Fruit fly (Drosophila melanogaster) whole organism, embryonic: Measurements from ENCODE around the gene Ugt37C2.

Source experiments
- Adf1 ChIP-seq: fragments of 200-800 bp; sonication (Bioruptor generic); IDR thresholded peaks from 2 replicates; pipeline ENCODE4 v1.3.6; 2022; ENCODE audit warnings: missing biosample characterization, missing genetic modification characterization
- Atf3 ChIP-seq: fragments of 200-800 bp; sonication (Bioruptor generic); optimal IDR thresholded peaks from 3 replicates; lab custom pipeline; 2016; ENCODE audit warnings: missing biosample characterization, missing genetic modification characterization
- CG10431 ChIP-seq: fragments of 200-800 bp; sonication (Bioruptor generic); optimal IDR thresholded peaks from 3 replicates; lab custom pipeline; 2018; ENCODE audit warnings: missing biosample characterization, mild to moderate bottlenecking, missing genetic modification characterization
- CG11456 ChIP-seq: fragments of 200-800 bp; sonication (Bioruptor generic); IDR thresholded peaks from 3 replicates; pipeline ENCODE4 v1.3.6; 2022; ENCODE audit warnings: missing biosample characterization, missing genetic modification characterization
- CG16779 ChIP-seq: fragments of 200-800 bp; sonication (Bioruptor generic); IDR thresholded peaks from 2 replicates; pipeline ENCODE4 v1.3.6; 2022; ENCODE audit warnings: missing biosample characterization, missing genetic modification characterization
- CG17912 ChIP-seq: fragments of 200-800 bp; sonication (Bioruptor generic); optimal IDR thresholded peaks from 2 replicates; lab custom pipeline; 2018; ENCODE audit warnings: missing biosample characterization, mild to moderate bottlenecking, missing genetic modification characterization
- CG18011 ChIP-seq: fragments of 200-800 bp; sonication (Bioruptor generic); optimal IDR thresholded peaks from 2 replicates; lab custom pipeline; 2017; ENCODE audit warnings: missing biosample characterization, missing genetic modification characterization, mild to moderate bottlenecking, moderate library complexity, missing genotype
- CG18764 ChIP-seq: fragments of 200-800 bp; sonication (Bioruptor generic); optimal IDR thresholded peaks from 3 replicates; lab custom pipeline; 2016; ENCODE audit warnings: missing biosample characterization, missing genetic modification characterization
- CG30403 ChIP-seq: fragments of 200-800 bp; sonication (Bioruptor generic); optimal IDR thresholded peaks from 3 replicates; lab custom pipeline; 2016; ENCODE audit warnings: missing biosample characterization, missing genetic modification characterization
- CG3065 ChIP-seq: fragments of 200-800 bp; sonication (Bioruptor generic); optimal IDR thresholded peaks from 2 replicates; lab custom pipeline; 2016; ENCODE audit warnings: missing biosample characterization, missing genetic modification characterization
- CG33557 ChIP-seq: fragments of 200-800 bp; sonication (Bioruptor generic); optimal IDR thresholded peaks from 2 replicates; lab custom pipeline; 2019; ENCODE audit warnings: missing biosample characterization, mild to moderate bottlenecking, missing genetic modification characterization, moderate library complexity
- CG3847 ChIP-seq: fragments of 200-800 bp; sonication (Bioruptor generic); IDR thresholded peaks from 2 replicates; pipeline ENCODE4 v1.3.6; 2022; ENCODE audit warnings: missing biosample characterization, missing genetic modification characterization
- CG7745 ChIP-seq: fragments of 200-800 bp; sonication (Bioruptor generic); optimal IDR thresholded peaks from 2 replicates; lab custom pipeline; 2018; ENCODE audit warnings: missing biosample characterization, mild to moderate bottlenecking, missing genetic modification characterization, moderate library complexity
- CG7786 ChIP-seq: fragments of 200-800 bp; sonication (Bioruptor generic); optimal IDR thresholded peaks from 2 replicates; lab custom pipeline; 2016; ENCODE audit warnings: missing biosample characterization, missing genetic modification characterization
- CG8089 ChIP-seq: fragments of 200-800 bp; sonication (Bioruptor generic); optimal IDR thresholded peaks from 3 replicates; lab custom pipeline; 2016; ENCODE audit warnings: missing biosample characterization, missing genetic modification characterization
- CG8290 ChIP-seq, 3 experiments: fragments of 200-800 bp; sonication (Bioruptor generic); optimal IDR thresholded peaks; 2 replicates each; lab custom pipeline; 2016 to 2019; ENCODE audit warnings: missing biosample characterization in 3 of 3, missing genetic modification characterization in 3 of 3, mild to moderate bottlenecking in 2 of 3, moderate library complexity in 1 of 3
- CG9932 ChIP-seq: fragments of 200-800 bp; sonication (Bioruptor generic); IDR thresholded peaks from 2 replicates; pipeline ENCODE4 v1.3.6; 2022; ENCODE audit warnings: missing biosample characterization, missing genetic modification characterization
- Doc2 ChIP-seq: fragments of 200-800 bp; sonication (Bioruptor generic); IDR thresholded peaks from 2 replicates; pipeline ENCODE4 v1.3.6; 2022; ENCODE audit warnings: missing biosample characterization, missing genetic modification characterization
- Ets65A ChIP-seq: fragments of 200-800 bp; sonication (Bioruptor generic); peaks from one replicate; lab custom pipeline; 2016; ENCODE audit warnings: missing biosample characterization, missing genetic modification characterization
- GATAe ChIP-seq: fragments of 200-800 bp; sonication (Bioruptor generic); conservative IDR thresholded peaks from 2 replicates; pipeline ENCODE4 v1.3.6; 2022; ENCODE audit warnings: missing biosample characterization, missing genetic modification characterization
- HHEX ChIP-seq: fragments of 200-800 bp; sonication (Bioruptor generic); optimal IDR thresholded peaks from 3 replicates; lab custom pipeline; 2017; ENCODE audit warnings: missing biosample characterization, mild to moderate bottlenecking, missing genetic modification characterization, missing genetic modification reagents
- Med ChIP-seq: fragments of 200-800 bp; sonication (Bioruptor generic); peaks from one replicate; lab custom pipeline; 2016; ENCODE audit warnings: missing biosample characterization, missing genetic modification characterization, mild to moderate bottlenecking, inconsistent platforms, moderate library complexity
- Rfx ChIP-seq: fragments of 200-800 bp; sonication (Bioruptor generic); IDR thresholded peaks from 2 replicates; pipeline ENCODE4 v1.3.6; 2022; ENCODE audit warnings: missing biosample characterization, missing genetic modification characterization
- Sox100B ChIP-seq: fragments of 200-800 bp; sonication (Bioruptor generic); optimal IDR thresholded peaks from 3 replicates; lab custom pipeline; 2018; ENCODE audit warnings: missing biosample characterization, mild to moderate bottlenecking, missing genetic modification characterization
- Taf1 ChIP-seq: fragments of 200-800 bp; sonication (Bioruptor generic); IDR thresholded peaks from 2 replicates; pipeline ENCODE4 v1.3.6; 2022; ENCODE audit warnings: missing biosample characterization, missing genetic modification characterization
- ato ChIP-seq: fragments of 200-800 bp; sonication (Bioruptor generic); IDR thresholded peaks from 2 replicates; pipeline ENCODE4 v1.3.6; 2022; ENCODE audit warnings: missing biosample characterization, missing genetic modification characterization; ENCODE audit not compliant: partially characterized antibody
- cas ChIP-seq: fragments of 200-800 bp; sonication (Bioruptor generic); IDR thresholded peaks from 2 replicates; pipeline ENCODE4 v1.3.6; 2022; ENCODE audit warnings: missing biosample characterization, missing genetic modification characterization
- chif ChIP-seq, 2 experiments: fragments of 200-800 bp; sonication (Bioruptor generic); optimal IDR thresholded peaks; 3 replicates each; lab custom pipeline; 2016; ENCODE audit warnings: missing biosample characterization in 2 of 2, missing genetic modification characterization in 2 of 2
- crol ChIP-seq: fragments of 200-800 bp; sonication (Bioruptor generic); IDR thresholded peaks from 2 replicates; pipeline ENCODE4 v1.3.6; 2022; ENCODE audit warnings: missing biosample characterization, missing genetic modification characterization
- dati ChIP-seq: fragments of 200-800 bp; sonication (Bioruptor generic); IDR thresholded peaks from 2 replicates; pipeline ENCODE4 v1.3.6; 2022; ENCODE audit warnings: missing biosample characterization, missing genetic modification characterization
- fd3F ChIP-seq: fragments of 200-800 bp; sonication (Bioruptor generic); optimal IDR thresholded peaks from 2 replicates; lab custom pipeline; 2018; ENCODE audit warnings: missing biosample characterization, mild to moderate bottlenecking, missing genetic modification characterization, moderate library complexity
- fru ChIP-seq: fragments of >200 bp; optimal IDR thresholded peaks from 2 replicates; lab custom pipeline; 2017
- gce ChIP-seq: fragments of 200-800 bp; sonication (Bioruptor generic); IDR thresholded peaks from 3 replicates; pipeline ENCODE4 v1.3.6; 2022; ENCODE audit warnings: missing biosample characterization, missing genetic modification characterization
- gcm ChIP-seq: fragments of 200-800 bp; sonication (Bioruptor generic); optimal IDR thresholded peaks from 2 replicates; lab custom pipeline; 2019; ENCODE audit warnings: missing biosample characterization, mild to moderate bottlenecking, missing genetic modification characterization, moderate library complexity
- gsb ChIP-seq: fragments of 200-800 bp; sonication (Bioruptor generic); IDR thresholded peaks from 2 replicates; pipeline ENCODE4 v1.3.6; 2022; ENCODE audit warnings: missing biosample characterization, missing genetic modification characterization
- h ChIP-seq: fragments of >200 bp; optimal IDR thresholded peaks from 2 replicates; lab custom pipeline; 2017
- hb ChIP-seq: fragments of 200-800 bp; sonication (Bioruptor generic); IDR thresholded peaks from 3 replicates; pipeline ENCODE4 v1.3.6; 2022; ENCODE audit warnings: missing biosample characterization, missing genetic modification characterization; ENCODE audit not compliant: partially characterized antibody
- lab ChIP-seq: fragments of 200-800 bp; sonication (Bioruptor generic); optimal IDR thresholded peaks from 3 replicates; lab custom pipeline; 2017; ENCODE audit warnings: missing biosample characterization, missing genetic modification characterization, mild to moderate bottlenecking, moderate library complexity, missing genetic modification reagents
- lov ChIP-seq, 2 experiments: fragments of 200-800 bp in 1 of 2; fragments of >200 bp in 1 of 2; sonication (Bioruptor generic) in 1 of 2; IDR thresholded peaks in 1 of 2; optimal IDR thresholded peaks in 1 of 2; 2 replicates in 1 of 2; 3 replicates in 1 of 2; pipeline versions ENCODE4 v1.3.6 to Lab custom; 2017 to 2022; ENCODE audit warnings: missing biosample characterization in 1 of 2, missing genetic modification characterization in 1 of 2
- mirr ChIP-seq: fragments of 200-800 bp; sonication (Bioruptor generic); optimal IDR thresholded peaks from 3 replicates; lab custom pipeline; 2018; ENCODE audit warnings: missing biosample characterization, mild to moderate bottlenecking, missing genetic modification characterization
- nerfin-1 ChIP-seq: fragments of 200-800 bp; sonication (Bioruptor generic); optimal IDR thresholded peaks from 3 replicates; lab custom pipeline; 2019; ENCODE audit warnings: missing biosample characterization, mild to moderate bottlenecking, missing genetic modification characterization, moderate library complexity
- nerfin-2 ChIP-seq: fragments of 200-800 bp; sonication (Bioruptor generic); IDR thresholded peaks from 2 replicates; pipeline ENCODE4 v1.3.6; 2022; ENCODE audit warnings: missing biosample characterization, missing genetic modification characterization; ENCODE audit not compliant: partially characterized antibody
- odd ChIP-seq: fragments of 200-800 bp; sonication (Bioruptor generic); optimal IDR thresholded peaks from 2 replicates; lab custom pipeline; 2017; ENCODE audit warnings: missing biosample characterization, mild to moderate bottlenecking, missing genetic modification characterization
- run ChIP-seq: fragments of 200-800 bp; sonication (Bioruptor generic); optimal IDR thresholded peaks from 3 replicates; lab custom pipeline; 2018; ENCODE audit warnings: missing biosample characterization, mild to moderate bottlenecking, missing genetic modification characterization
- sens ChIP-seq: fragments of 200-800 bp; sonication (Bioruptor generic); peaks from one replicate; lab custom pipeline; 2016; ENCODE audit warnings: missing biosample characterization, missing genetic modification characterization
- slou ChIP-seq: fragments of 200-800 bp; sonication (Bioruptor generic); optimal IDR thresholded peaks from 3 replicates; lab custom pipeline; 2016; ENCODE audit warnings: missing biosample characterization, missing genetic modification characterization
- sqz ChIP-seq: fragments of 200-800 bp; sonication (Bioruptor generic); optimal IDR thresholded peaks from 3 replicates; lab custom pipeline; 2018; ENCODE audit warnings: missing biosample characterization, mild to moderate bottlenecking, missing genetic modification characterization
- tna ChIP-seq: fragments of 200-800 bp; sonication (Bioruptor generic); IDR thresholded peaks from 2 replicates; pipeline ENCODE4 v1.3.6; 2022; ENCODE audit warnings: missing biosample characterization, missing genetic modification characterization; ENCODE audit not compliant: partially characterized antibody
- toy ChIP-seq: fragments of 200-800 bp; sonication (Bioruptor generic); IDR thresholded peaks from 2 replicates; pipeline ENCODE4 v1.3.6; 2022; ENCODE audit warnings: missing biosample characterization, missing genetic modification characterization
- trem ChIP-seq: fragments of 200-800 bp; optimal IDR thresholded peaks from 3 replicates; lab custom pipeline; 2019; ENCODE audit warnings: missing biosample characterization, mild to moderate bottlenecking, missing genetic modification characterization, moderate library complexity

The Ugt37C2 gene

dm6 chr2L:16761891-16762290, 32.1 kb upstream of the Ugt37C2 start (continued):
- TF ChIP-seq odd (GFP tag; lab: Kevin White, UChicago) = no peak
- 0 out of 3 replicates have a peak, but pooled peaks have one; percentile 27 for TF ChIP-seq gce (GFP tag; lab: Robert Waterston, UW)
- no peak for TF ChIP-seq lov (optimal IDR thresholded peaks at IDR 0.05; lab: Kevin White, UChicago)
- TF ChIP-seq lov (GFP tag; IDR thresholded peaks at IDR 0.05; lab: Robert Waterston, UW) = no peak
- no peak for TF ChIP-seq nerfin-2 (GFP tag; lab: Robert Waterston, UW)
- TF ChIP-seq HHEX (GFP tag; lab: Kevin White, UChicago) = no peak
- no peak for TF ChIP-seq CG8089
- no peak for TF ChIP-seq Doc2 (GFP tag; lab: Robert Waterston, UW)
- TF ChIP-seq nerfin-1 (tag; lab: Kevin White, UChicago) = no peak
- no peak for TF ChIP-seq mirr (GFP tag; lab: Kevin White, UChicago)
- TF ChIP-seq lab = no peak
- TF ChIP-seq CG3847 (GFP tag; lab: Robert Waterston, UW) = no peak
- no peak for TF ChIP-seq CG30403 (GFP tag; lab: Kevin White, UChicago)
- no peak for TF ChIP-seq CG18764
- peak; percentile 65 for TF ChIP-seq sens (GFP tag; lab: Kevin White, UChicago)
- TF ChIP-seq ato (GFP tag; lab: Robert Waterston, UW) = no peak
- no peak for TF ChIP-seq sqz
- TF ChIP-seq Ets65A (GFP tag; lab: Kevin White, UChicago) = peak; percentile 76
- TF ChIP-seq Taf1 = 0 out of 2 replicates have a peak, but pooled peaks have one; percentile 7
- no peak for TF ChIP-seq CG33557 (GFP tag; lab: Kevin White, UChicago)
- TF ChIP-seq h = no peak
- TF ChIP-seq CG3065 = no peak
- TF ChIP-seq gcm (GFP tag; lab: Kevin White, UChicago) = no peak
- no peak for TF ChIP-seq Adf1 (GFP tag; lab: Robert Waterston, UW)
- TF ChIP-seq run (tag; lab: Kevin White, UChicago) = no peak
- TF ChIP-seq Rfx (GFP tag; lab: Robert Waterston, UW) = peak; percentile 23; the same call in 1 of the 2 replicates
- no peak for TF ChIP-seq CG7786
- TF ChIP-seq fru (lab: Kevin White, UChicago) = no peak
- TF ChIP-seq CG8290 (GFP tag; optimal IDR thresholded peaks at IDR 0.05; lab: Kevin White, UChicago) = no peak
- TF ChIP-seq CG8290 (tag; optimal IDR thresholded peaks at IDR 0.05; lab: Kevin White, UChicago) = no peak
- no peak for TF ChIP-seq GATAe (GFP tag; lab: Robert Waterston, UW)
- TF ChIP-seq CG9932 (GFP tag; lab: Robert Waterston, UW) = 0 out of 2 replicates have a peak, but pooled peaks have one; percentile 11
- TF ChIP-seq, all 482 proteins: peak for 14

dm6 chr2L:16764480-16764879, 29.5 kb upstream of the Ugt37C2 start:
- no peak for TF ChIP-seq cas (GFP tag; lab: Robert Waterston, UW)
- TF ChIP-seq toy (GFP tag; lab: Robert Waterston, UW) = 0 out of 2 replicates have a peak, but pooled peaks have one; percentile 21
- no peak for TF ChIP-seq tna (GFP tag; lab: Robert Waterston, UW)
- peak; percentile 58 for TF ChIP-seq Ets65A (GFP tag; lab: Kevin White, UChicago)
- no peak for TF ChIP-seq Atf3
- TF ChIP-seq CG7745 = no peak
- no peak for TF ChIP-seq fd3F (GFP tag; lab: Kevin White, UChicago)
- no peak for TF ChIP-seq CG10431

dm6 chr2L:16766070-16766752, 27.8 kb upstream of the Ugt37C2 start, which contains the start of gene Mhc:
Gene Mhc, plus strand, starts transcription at chr2L:16766566.
- peak; percentile 20 for TF ChIP-seq trem (tag; lab: Kevin White, UChicago)
- no peak for TF ChIP-seq CG18011 (GFP tag; lab: Kevin White, UChicago)
- TF ChIP-seq slou (GFP tag; lab: Kevin White, UChicago) = no peak
- no peak for TF ChIP-seq dati
- TF ChIP-seq crol (GFP tag; lab: Robert Waterston, UW) = no peak
- TF ChIP-seq gsb = 0 out of 2 replicates have a peak, but pooled peaks have one; percentile 10
- no peak for TF ChIP-seq chif (GFP tag; optimal IDR thresholded peaks at IDR 0.05; lab: Kevin White, UChicago)
- TF ChIP-seq Sox100B (GFP tag; lab: Kevin White, UChicago) = no peak
- TF ChIP-seq hb (GFP tag; lab: Robert Waterston, UW) = no peak
- TF ChIP-seq CG16779 (GFP tag; lab: Robert Waterston, UW) = no peak
- TF ChIP-seq CG17912 (GFP tag; lab: Kevin White, UChicago) = no peak
- peak; percentile 69 for TF ChIP-seq Med
- no peak for TF ChIP-seq CG11456 (GFP tag; lab: Robert Waterston, UW)
